Fruit fly (Drosophila melanogaster) whole organism, embryonic: Measurements from ENCODE around the gene CG13097.
A peak's percentile ranks its signal among the peaks of the same experiment; 100 is the strongest.

Source experiments
- Antp ChIP-seq: fragments of 200-800 bp; sonication (Bioruptor generic); optimal IDR thresholded peaks from 3 replicates; lab custom pipeline; 2016; ENCODE audit warnings: missing biosample characterization, missing genetic modification characterization
- B-H1 ChIP-seq: fragments of 200-800 bp; sonication (Bioruptor generic); IDR thresholded peaks from 3 replicates; pipeline ENCODE4 v1.3.6; 2022; ENCODE audit warnings: missing biosample characterization, missing genetic modification characterization
- BEAF-32 ChIP-seq: fragments of 200-800 bp; sonication (Bioruptor generic); optimal IDR thresholded peaks from 3 replicates; lab custom pipeline; 2017; ENCODE audit warnings: missing biosample characterization, missing genetic modification characterization, mild to moderate bottlenecking, moderate library complexity, missing genetic modification reagents
- CG10431 ChIP-seq: fragments of 200-800 bp; sonication (Bioruptor generic); optimal IDR thresholded peaks from 3 replicates; lab custom pipeline; 2018; ENCODE audit warnings: missing biosample characterization, mild to moderate bottlenecking, missing genetic modification characterization
- CG10565 ChIP-seq: fragments of 200-800 bp; sonication (Bioruptor generic); optimal IDR thresholded peaks from 3 replicates; lab custom pipeline; 2016; ENCODE audit warnings: missing biosample characterization, mild to moderate bottlenecking, missing genetic modification characterization
- CG11723 ChIP-seq: fragments of 200-800 bp; sonication (Bioruptor generic); optimal IDR thresholded peaks from 2 replicates; lab custom pipeline; 2017; ENCODE audit warnings: missing biosample characterization, mild to moderate bottlenecking, missing genetic modification characterization
- CG1233 ChIP-seq: fragments of 200-800 bp; sonication (Bioruptor generic); optimal IDR thresholded peaks from 4 replicates; lab custom pipeline; 2018; ENCODE audit warnings: missing biosample characterization, mild to moderate bottlenecking, missing genetic modification characterization
- CG12942 ChIP-seq: fragments of 200-800 bp; sonication (Bioruptor generic); optimal IDR thresholded peaks from 3 replicates; lab custom pipeline; 2016; ENCODE audit warnings: missing biosample characterization, missing genetic modification characterization
- CG15601 ChIP-seq: fragments of 200-800 bp; sonication (Bioruptor generic); optimal IDR thresholded peaks from 3 replicates; lab custom pipeline; 2019; ENCODE audit warnings: missing biosample characterization, mild to moderate bottlenecking, missing genetic modification characterization, moderate library complexity
- CG17361 ChIP-seq: fragments of 200-800 bp; sonication (Bioruptor generic); IDR thresholded peaks from 3 replicates; pipeline ENCODE4 v1.3.6; 2022; ENCODE audit warnings: missing biosample characterization, missing genetic modification characterization
- CG18011 ChIP-seq: fragments of 200-800 bp; sonication (Bioruptor generic); optimal IDR thresholded peaks from 2 replicates; lab custom pipeline; 2017; ENCODE audit warnings: missing biosample characterization, missing genetic modification characterization, mild to moderate bottlenecking, moderate library complexity, missing genotype
- CG31365 ChIP-seq: fragments of 200-800 bp; sonication (Bioruptor generic); optimal IDR thresholded peaks from 2 replicates; lab custom pipeline; 2018; ENCODE audit warnings: missing biosample characterization, mild to moderate bottlenecking, missing genetic modification characterization
- CG3407 ChIP-seq: fragments of 200-800 bp; sonication (Bioruptor generic); optimal IDR thresholded peaks from 2 replicates; lab custom pipeline; 2018; ENCODE audit warnings: missing biosample characterization, mild to moderate bottlenecking, missing genetic modification characterization
- CG3838 ChIP-seq: fragments of 200-800 bp; sonication (Bioruptor generic); optimal IDR thresholded peaks from 3 replicates; lab custom pipeline; 2016; ENCODE audit warnings: missing biosample characterization, missing genetic modification characterization
- CG3847 ChIP-seq: fragments of 200-800 bp; sonication (Bioruptor generic); IDR thresholded peaks from 2 replicates; pipeline ENCODE4 v1.3.6; 2022; ENCODE audit warnings: missing biosample characterization, missing genetic modification characterization
- CG3995 ChIP-seq: fragments of 200-800 bp; sonication (Bioruptor generic); optimal IDR thresholded peaks from 3 replicates; lab custom pipeline; 2016; ENCODE audit warnings: missing biosample characterization, missing genetic modification characterization
- CG4424 ChIP-seq: fragments of 200-800 bp; sonication (Bioruptor generic); optimal IDR thresholded peaks from 3 replicates; lab custom pipeline; 2016; ENCODE audit warnings: missing biosample characterization, missing genetic modification characterization
- CG4617 ChIP-seq: fragments of 200-800 bp; sonication (Bioruptor generic); optimal IDR thresholded peaks from 3 replicates; lab custom pipeline; 2016; ENCODE audit warnings: missing biosample characterization, missing genetic modification characterization, borderline replicate concordance
- CG4730 ChIP-seq: fragments of 200-800 bp; sonication (Bioruptor generic); IDR thresholded peaks from 2 replicates; pipeline ENCODE4 v1.3.6; 2022; ENCODE audit warnings: missing biosample characterization, missing genetic modification characterization
- CG7271 ChIP-seq: fragments of 200-800 bp; sonication (Bioruptor generic); optimal IDR thresholded peaks from 2 replicates; lab custom pipeline; 2018; ENCODE audit warnings: missing biosample characterization, mild to moderate bottlenecking, missing genetic modification characterization, moderate library complexity
- CG7357 ChIP-seq: fragments of 200-800 bp; sonication (Bioruptor generic); IDR thresholded peaks from 3 replicates; pipeline ENCODE4 v1.3.6; 2022; ENCODE audit warnings: missing biosample characterization, missing genetic modification characterization
- CG9609 ChIP-seq: fragments of 200-800 bp; sonication (Bioruptor generic); optimal IDR thresholded peaks from 3 replicates; lab custom pipeline; 2016; ENCODE audit warnings: missing biosample characterization, missing genetic modification characterization
- CHES-1-like ChIP-seq: fragments of 200-800 bp; sonication (Bioruptor generic); optimal IDR thresholded peaks from 2 replicates; lab custom pipeline; 2016; ENCODE audit warnings: missing biosample characterization, missing genetic modification characterization
- D19B ChIP-seq: fragments of 200-800 bp; sonication (Bioruptor generic); optimal IDR thresholded peaks from 2 replicates; lab custom pipeline; 2017; ENCODE audit warnings: missing biosample characterization, mild to moderate bottlenecking, missing genetic modification characterization
- Deaf1 ChIP-seq: fragments of 200-800 bp; optimal IDR thresholded peaks from 3 replicates; lab custom pipeline; 2019; ENCODE audit warnings: missing biosample characterization, mild to moderate bottlenecking, missing genetic modification characterization, moderate library complexity
- Dek ChIP-seq: fragments of 200-800 bp; sonication (Bioruptor generic); optimal IDR thresholded peaks from 3 replicates; lab custom pipeline; 2019; ENCODE audit warnings: missing biosample characterization, mild to moderate bottlenecking, missing genetic modification characterization, moderate library complexity
- Doc2 ChIP-seq: fragments of 200-800 bp; sonication (Bioruptor generic); IDR thresholded peaks from 2 replicates; pipeline ENCODE4 v1.3.6; 2022; ENCODE audit warnings: missing biosample characterization, missing genetic modification characterization
- Ets97D ChIP-seq: fragments of 200-800 bp; sonication (Bioruptor generic); optimal IDR thresholded peaks from 3 replicates; lab custom pipeline; 2016; ENCODE audit warnings: missing biosample characterization, missing genetic modification characterization
- Fer2 ChIP-seq: fragments of 200-800 bp; sonication (Bioruptor generic); optimal IDR thresholded peaks from 2 replicates; lab custom pipeline; 2018; ENCODE audit warnings: missing biosample characterization, mild to moderate bottlenecking, missing genetic modification characterization, moderate library complexity
- Gsc ChIP-seq: fragments of 200-800 bp; sonication (Bioruptor generic); IDR thresholded peaks from 2 replicates; pipeline ENCODE4 v1.3.6; 2022; ENCODE audit warnings: missing biosample characterization, missing genetic modification characterization
- Hr51 ChIP-seq, 2 experiments: fragments of 200-800 bp; sonication (Bioruptor generic); optimal IDR thresholded peaks; 2 replicates in 1 of 2; 3 replicates in 1 of 2; lab custom pipeline; 2016 to 2018; ENCODE audit warnings: missing biosample characterization in 2 of 2, missing genetic modification characterization in 2 of 2, mild to moderate bottlenecking in 1 of 2, moderate library complexity in 1 of 2
- Hsf ChIP-seq: fragments of 200-800 bp; sonication (Bioruptor generic); optimal IDR thresholded peaks from 3 replicates; lab custom pipeline; 2016; ENCODE audit warnings: missing biosample characterization, missing genetic modification characterization
- Oli ChIP-seq: fragments of 200-800 bp; sonication (Bioruptor generic); optimal IDR thresholded peaks from 2 replicates; lab custom pipeline; 2018; ENCODE audit warnings: missing biosample characterization, mild to moderate bottlenecking, missing genetic modification characterization, moderate library complexity
- Sox102F ChIP-seq: fragments of 200-800 bp; sonication (Bioruptor generic); optimal IDR thresholded peaks from 2 replicates; lab custom pipeline; 2018; ENCODE audit warnings: missing biosample characterization, mild to moderate bottlenecking, missing genetic modification characterization, moderate library complexity
- Ssrp ChIP-seq: fragments of 200-800 bp; sonication (Bioruptor generic); optimal IDR thresholded peaks from 2 replicates; lab custom pipeline; 2018; ENCODE audit warnings: missing biosample characterization, mild to moderate bottlenecking, missing genetic modification characterization, moderate library complexity
- Taf1 ChIP-seq: fragments of 200-800 bp; sonication (Bioruptor generic); IDR thresholded peaks from 2 replicates; pipeline ENCODE4 v1.3.6; 2022; ENCODE audit warnings: missing biosample characterization, missing genetic modification characterization
- ash1 ChIP-seq: fragments of 200-800 bp; sonication (Bioruptor generic); optimal IDR thresholded peaks from 2 replicates; lab custom pipeline; 2018; ENCODE audit warnings: missing biosample characterization, mild to moderate bottlenecking, missing genetic modification characterization
- az2 ChIP-seq: fragments of 200-800 bp; sonication (Bioruptor generic); optimal IDR thresholded peaks from 3 replicates; lab custom pipeline; 2016; ENCODE audit warnings: missing biosample characterization, missing genetic modification characterization
- chn ChIP-seq: fragments of 200-800 bp; sonication (Bioruptor generic); optimal IDR thresholded peaks from 2 replicates; lab custom pipeline; 2016; ENCODE audit warnings: missing biosample characterization, missing genetic modification characterization
- corto ChIP-seq: fragments of 200-800 bp; sonication (Bioruptor generic); optimal IDR thresholded peaks from 2 replicates; lab custom pipeline; 2016; ENCODE audit warnings: missing biosample characterization, mild to moderate bottlenecking, missing genetic modification characterization, moderate library complexity
- dati ChIP-seq: fragments of 200-800 bp; sonication (Bioruptor generic); IDR thresholded peaks from 2 replicates; pipeline ENCODE4 v1.3.6; 2022; ENCODE audit warnings: missing biosample characterization, missing genetic modification characterization
- dimm ChIP-seq: fragments of 200-800 bp; sonication (Bioruptor generic); IDR thresholded peaks from 2 replicates; pipeline ENCODE4 v1.3.6; 2022; ENCODE audit warnings: missing biosample characterization, missing genetic modification characterization
- eyg ChIP-seq: fragments of 200-800 bp; sonication (Bioruptor generic); optimal IDR thresholded peaks from 3 replicates; lab custom pipeline; 2016; ENCODE audit warnings: missing biosample characterization, missing genetic modification characterization
- fu2 ChIP-seq: fragments of 200-800 bp; sonication (Bioruptor generic); optimal IDR thresholded peaks from 2 replicates; lab custom pipeline; 2016; ENCODE audit warnings: missing biosample characterization, missing genetic modification characterization
- hbn ChIP-seq: fragments of 200-800 bp; sonication (Bioruptor generic); IDR thresholded peaks from 2 replicates; pipeline ENCODE4 v1.3.6; 2022; ENCODE audit warnings: missing biosample characterization, missing genetic modification characterization; ENCODE audit not compliant: partially characterized antibody
- knrl ChIP-seq: fragments of 200-800 bp; sonication (Bioruptor generic); IDR thresholded peaks from 3 replicates; pipeline ENCODE4 v1.3.6; 2022; ENCODE audit warnings: missing biosample characterization, missing genetic modification characterization; ENCODE audit not compliant: partially characterized antibody
- lab ChIP-seq: fragments of 200-800 bp; sonication (Bioruptor generic); optimal IDR thresholded peaks from 3 replicates; lab custom pipeline; 2017; ENCODE audit warnings: missing biosample characterization, missing genetic modification characterization, mild to moderate bottlenecking, moderate library complexity, missing genetic modification reagents
- peb ChIP-seq: fragments of 200-800 bp; sonication (Bioruptor generic); IDR thresholded peaks from 2 replicates; pipeline ENCODE4 v1.3.6; 2022; ENCODE audit warnings: missing biosample characterization, missing genetic modification characterization
- repo ChIP-seq: fragments of 200-800 bp; sonication (Bioruptor generic); optimal IDR thresholded peaks from 2 replicates; lab custom pipeline; 2016; ENCODE audit warnings: missing biosample characterization, missing genetic modification characterization
- so ChIP-seq: fragments of 200-800 bp; sonication (Bioruptor generic); IDR thresholded peaks from 3 replicates; pipeline ENCODE4 v1.3.6; 2022; ENCODE audit warnings: missing biosample characterization, missing genetic modification characterization
- sob ChIP-seq: fragments of 200-800 bp; sonication (Bioruptor generic); IDR thresholded peaks from 2 replicates; pipeline ENCODE4 v1.3.6; 2022; ENCODE audit warnings: missing biosample characterization, missing genetic modification characterization
- tx ChIP-seq: fragments of 200-800 bp; sonication (Bioruptor generic); optimal IDR thresholded peaks from 2 replicates; lab custom pipeline; 2016; ENCODE audit warnings: missing biosample characterization, missing genetic modification characterization

The CG13097 gene

dm6 chr2L:8477971-8478370 is 36.7 kb downstream of the CG13097 start (continued):
- TF ChIP-seq CG3995, result no peak
- no peak for TF ChIP-seq dati (GFP tag; lab: Robert Waterston, UW)
- peak; percentile 46 for TF ChIP-seq chn
- no peak for TF ChIP-seq ash1 (GFP tag; lab: Kevin White, UChicago)
- no peak for TF ChIP-seq CG18011 (GFP tag; lab: Kevin White, UChicago)
- peak; percentile 93 for TF ChIP-seq CG3838 (GFP tag; lab: Kevin White, UChicago)
- TF ChIP-seq BEAF-32 (GFP tag; lab: Kevin White, UChicago), result peak; percentile 54
- no peak for TF ChIP-seq Deaf1 (tag; lab: Kevin White, UChicago)
- TF ChIP-seq hbn (GFP tag; lab: Robert Waterston, UW), result no peak
- no peak for TF ChIP-seq CG7271 (tag; lab: Kevin White, UChicago)
- TF ChIP-seq CG1233 (GFP tag; lab: Kevin White, UChicago), result no peak
- no peak for TF ChIP-seq CG11723 (GFP tag; lab: Kevin White, UChicago)
- no peak for TF ChIP-seq Hsf (GFP tag; lab: Kevin White, UChicago)
- peak; percentile 100 for TF ChIP-seq CG31365 (tag; lab: Kevin White, UChicago)
- no peak for TF ChIP-seq CG7357 (GFP tag; lab: Robert Waterston, UW)
- no peak for TF ChIP-seq CG9609 (GFP tag; lab: Kevin White, UChicago)
- no peak for TF ChIP-seq CG4424
- no peak for TF ChIP-seq so
- TF ChIP-seq CG4730, result no peak
- no peak for TF ChIP-seq Hr51 (GFP tag; optimal IDR thresholded peaks at IDR 0.05; lab: Kevin White, UChicago)
- TF ChIP-seq Ets97D (GFP tag; lab: Kevin White, UChicago), result peak; percentile 61
- TF ChIP-seq Oli (tag; lab: Kevin White, UChicago), result no peak
- TF ChIP-seq Dek (tag; lab: Kevin White, UChicago), result peak; percentile 46
- no peak for TF ChIP-seq CG3847 (GFP tag; lab: Robert Waterston, UW)
- no peak for TF ChIP-seq Antp (GFP tag; lab: Kevin White, UChicago)
- TF ChIP-seq CG17361 (GFP tag; lab: Robert Waterston, UW), result no peak
- no peak for TF ChIP-seq peb
- TF ChIP-seq az2 (GFP tag; lab: Kevin White, UChicago), result no peak
- no peak for TF ChIP-seq CG12942 (GFP tag; lab: Kevin White, UChicago)
- TF ChIP-seq CG4617 (GFP tag; lab: Kevin White, UChicago), result no peak
- TF ChIP-seq Ssrp, result no peak
- no peak for TF ChIP-seq D19B (GFP tag; lab: Kevin White, UChicago)
- no peak for TF ChIP-seq tx
- TF ChIP-seq eyg (GFP tag; lab: Kevin White, UChicago), result no peak
- no peak for TF ChIP-seq B-H1 (GFP tag; lab: Robert Waterston, UW)
- TF ChIP-seq CG3407 (GFP tag; lab: Kevin White, UChicago), result no peak
- no peak for TF ChIP-seq fu2
- no peak for TF ChIP-seq CHES-1-like (GFP tag; lab: Kevin White, UChicago)
- no peak for TF ChIP-seq dimm (GFP tag; lab: Robert Waterston, UW)
- no peak for TF ChIP-seq CG10431 (GFP tag; lab: Kevin White, UChicago)
- no peak for TF ChIP-seq corto (GFP tag; lab: Kevin White, UChicago)
- TF ChIP-seq lab (GFP tag; lab: Kevin White, UChicago), result no peak
- TF ChIP-seq Fer2, result no peak
- TF ChIP-seq repo (GFP tag; lab: Kevin White, UChicago), result no peak
- peak; percentile 20 for TF ChIP-seq CG15601 (tag; lab: Kevin White, UChicago)
- no peak for TF ChIP-seq Gsc (GFP tag; lab: Robert Waterston, UW)
- TF ChIP-seq knrl (GFP tag; lab: Robert Waterston, UW), result peak; percentile 69; the same call in 2 of the 3 replicates
- TF ChIP-seq Taf1 (GFP tag; lab: Robert Waterston, UW), result no peak
- no peak for TF ChIP-seq CG10565 (GFP tag; lab: Kevin White, UChicago)
- TF ChIP-seq Sox102F (GFP tag; lab: Kevin White, UChicago), result peak; percentile 68
- no peak for TF ChIP-seq sob (GFP tag; lab: Robert Waterston, UW)
- TF ChIP-seq Doc2 (GFP tag; lab: Robert Waterston, UW), result no peak
